Fruit fly (Drosophila melanogaster) whole organism, embryonic: Measurements from ENCODE around the gene CG34260.

Source experiments
- Antp ChIP-seq: fragments of 200-800 bp; sonication (Bioruptor generic); optimal IDR thresholded peaks from 3 replicates; lab custom pipeline; 2016; ENCODE audit warnings: missing biosample characterization, missing genetic modification characterization
- Atf6 ChIP-seq: fragments of 200-800 bp; sonication (Bioruptor generic); IDR thresholded peaks from 2 replicates; pipeline ENCODE4 v1.3.6; 2022; ENCODE audit warnings: missing biosample characterization, missing genetic modification characterization
- BEAF-32 ChIP-seq: fragments of 200-800 bp; sonication (Bioruptor generic); optimal IDR thresholded peaks from 3 replicates; lab custom pipeline; 2017; ENCODE audit warnings: missing biosample characterization, missing genetic modification characterization, mild to moderate bottlenecking, moderate library complexity, missing genetic modification reagents
- C15 ChIP-seq: fragments of 200-800 bp; sonication (Bioruptor generic); IDR thresholded peaks from 3 replicates; pipeline ENCODE4 v1.3.6; 2022; ENCODE audit warnings: missing biosample characterization, missing genetic modification characterization
- CG10267 ChIP-seq: fragments of 200-800 bp; sonication (Bioruptor generic); optimal IDR thresholded peaks from 2 replicates; lab custom pipeline; 2018; ENCODE audit warnings: missing biosample characterization, mild to moderate bottlenecking, missing genetic modification characterization, moderate library complexity
- CG13624 ChIP-seq: fragments of 200-800 bp; sonication (Bioruptor generic); optimal IDR thresholded peaks from 2 replicates; lab custom pipeline; 2016; ENCODE audit warnings: missing biosample characterization, missing genetic modification characterization
- CG14014 ChIP-seq: fragments of 200-800 bp; sonication (Bioruptor generic); IDR thresholded peaks from 2 replicates; pipeline ENCODE4 v1.3.6; 2022; ENCODE audit warnings: missing biosample characterization, missing genetic modification characterization
- CG15479 ChIP-seq: fragments of 200-800 bp; sonication (Bioruptor generic); optimal IDR thresholded peaks from 3 replicates; lab custom pipeline; 2019; ENCODE audit warnings: missing biosample characterization, mild to moderate bottlenecking, missing genetic modification characterization, moderate library complexity
- CG17568 ChIP-seq: fragments of 200-800 bp; sonication (Bioruptor generic); optimal IDR thresholded peaks from 2 replicates; lab custom pipeline; 2018; ENCODE audit warnings: missing biosample characterization, mild to moderate bottlenecking, missing genetic modification characterization, moderate library complexity
- CG18619 ChIP-seq: fragments of 200-800 bp; sonication (Bioruptor generic); optimal IDR thresholded peaks from 3 replicates; lab custom pipeline; 2017; ENCODE audit warnings: missing biosample characterization, mild to moderate bottlenecking, missing genetic modification characterization
- CG2678 ChIP-seq: fragments of 200-800 bp; sonication (Bioruptor generic); optimal IDR thresholded peaks from 3 replicates; lab custom pipeline; 2019; ENCODE audit warnings: missing biosample characterization, mild to moderate bottlenecking, missing genetic modification characterization, moderate library complexity
- CG3065 ChIP-seq: fragments of 200-800 bp; sonication (Bioruptor generic); optimal IDR thresholded peaks from 2 replicates; lab custom pipeline; 2016; ENCODE audit warnings: missing biosample characterization, missing genetic modification characterization
- CG6272 ChIP-seq: fragments of 200-800 bp; sonication (Bioruptor generic); IDR thresholded peaks from 2 replicates; pipeline ENCODE4 v1.3.6; 2022; ENCODE audit warnings: missing biosample characterization, missing genetic modification characterization
- CG7987 ChIP-seq: fragments of 200-800 bp; sonication (Bioruptor generic); optimal IDR thresholded peaks from 2 replicates; lab custom pipeline; 2018; ENCODE audit warnings: missing biosample characterization, mild to moderate bottlenecking, missing genetic modification characterization, moderate library complexity
- CG8924 ChIP-seq: fragments of 200-800 bp; optimal IDR thresholded peaks from 3 replicates; lab custom pipeline; 2019; ENCODE audit warnings: missing biosample characterization, mild to moderate bottlenecking, missing genetic modification characterization, moderate library complexity
- D19B ChIP-seq: fragments of 200-800 bp; sonication (Bioruptor generic); optimal IDR thresholded peaks from 2 replicates; lab custom pipeline; 2017; ENCODE audit warnings: missing biosample characterization, mild to moderate bottlenecking, missing genetic modification characterization
- Dbx ChIP-seq: fragments of 200-800 bp; sonication (Bioruptor generic); IDR thresholded peaks from 3 replicates; pipeline ENCODE4 v1.3.6; 2022; ENCODE audit warnings: missing biosample characterization, missing genetic modification characterization
- Dip2 ChIP-seq: fragments of 200-800 bp; sonication (Bioruptor generic); IDR thresholded peaks from 2 replicates; pipeline ENCODE4 v1.3.6; 2022; ENCODE audit warnings: missing biosample characterization, missing genetic modification characterization
- Fer2 ChIP-seq: fragments of 200-800 bp; sonication (Bioruptor generic); optimal IDR thresholded peaks from 2 replicates; lab custom pipeline; 2018; ENCODE audit warnings: missing biosample characterization, mild to moderate bottlenecking, missing genetic modification characterization, moderate library complexity
- HmgZ ChIP-seq: fragments of 200-800 bp; sonication (Bioruptor generic); optimal IDR thresholded peaks from 2 replicates; lab custom pipeline; 2018; ENCODE audit warnings: missing biosample characterization, mild to moderate bottlenecking, missing genetic modification characterization
- Jarid2 ChIP-seq: fragments of 200-800 bp; sonication (Bioruptor generic); optimal IDR thresholded peaks from 3 replicates; lab custom pipeline; 2017; ENCODE audit warnings: mild to moderate bottlenecking, missing biosample characterization, missing genetic modification reagents, missing genetic modification characterization
- Kr ChIP-seq: fragments of 200-800 bp; sonication (Bioruptor generic); optimal IDR thresholded peaks from 2 replicates; lab custom pipeline; 2017; ENCODE audit warnings: missing biosample characterization, mild to moderate bottlenecking, missing genetic modification characterization
- Med ChIP-seq: fragments of 200-800 bp; sonication (Bioruptor generic); peaks from one replicate; lab custom pipeline; 2016; ENCODE audit warnings: missing biosample characterization, missing genetic modification characterization, mild to moderate bottlenecking, inconsistent platforms, moderate library complexity
- NK7.1 ChIP-seq: fragments of 200-800 bp; sonication (Bioruptor generic); optimal IDR thresholded peaks from 3 replicates; lab custom pipeline; 2016; ENCODE audit warnings: missing biosample characterization, missing genetic modification characterization
- Nf-YA ChIP-seq: fragments of 200-800 bp; sonication (Bioruptor generic); IDR thresholded peaks from 2 replicates; pipeline ENCODE4 v1.3.6; 2022; ENCODE audit warnings: missing biosample characterization, missing genetic modification characterization
- Optix ChIP-seq: fragments of 200-800 bp; sonication (Bioruptor generic); IDR thresholded peaks from 3 replicates; pipeline ENCODE4 v1.3.6; 2022; ENCODE audit warnings: missing biosample characterization, missing genetic modification characterization
- Tbp ChIP-seq: fragments of >200 bp; optimal IDR thresholded peaks from 2 replicates; lab custom pipeline; 2018; ENCODE audit warnings: missing biosample characterization, missing genetic modification characterization
- Xbp1 ChIP-seq: fragments of 200-800 bp; sonication (Bioruptor generic); optimal IDR thresholded peaks from 3 replicates; lab custom pipeline; 2016; ENCODE audit warnings: missing biosample characterization, mild to moderate bottlenecking, missing genetic modification characterization
- bcd ChIP-seq: fragments of 200-800 bp; sonication (Bioruptor generic); optimal IDR thresholded peaks from 2 replicates; lab custom pipeline; 2017; ENCODE audit warnings: missing biosample characterization, mild to moderate bottlenecking, missing genetic modification characterization
- bowl ChIP-seq: fragments of 200-800 bp; sonication (Bioruptor generic); IDR thresholded peaks from 2 replicates; pipeline ENCODE4 v1.3.6; 2022; ENCODE audit warnings: missing biosample characterization, missing genetic modification characterization
- bsh ChIP-seq, 2 experiments: fragments of 200-800 bp; sonication (Bioruptor generic); optimal IDR thresholded peaks; 2 replicates each; lab custom pipeline; 2017 to 2018; ENCODE audit warnings: mild to moderate bottlenecking in 2 of 2, missing biosample characterization in 2 of 2, missing genetic modification characterization in 2 of 2, moderate library complexity in 1 of 2
- btn ChIP-seq: fragments of 200-800 bp; sonication (Bioruptor generic); optimal IDR thresholded peaks from 2 replicates; lab custom pipeline; 2016; ENCODE audit warnings: missing biosample characterization, missing genetic modification characterization
- dati ChIP-seq: fragments of 200-800 bp; sonication (Bioruptor generic); IDR thresholded peaks from 2 replicates; pipeline ENCODE4 v1.3.6; 2022; ENCODE audit warnings: missing biosample characterization, missing genetic modification characterization
- dmrt99B ChIP-seq: fragments of 200-800 bp; sonication (Bioruptor generic); optimal IDR thresholded peaks from 2 replicates; lab custom pipeline; 2018; ENCODE audit warnings: missing biosample characterization, mild to moderate bottlenecking, missing genetic modification characterization, moderate library complexity
- emc ChIP-seq: fragments of 200-800 bp; sonication (Bioruptor generic); optimal IDR thresholded peaks from 2 replicates; lab custom pipeline; 2016; ENCODE audit warnings: missing biosample characterization, missing genetic modification characterization
- eyg ChIP-seq: fragments of 200-800 bp; sonication (Bioruptor generic); optimal IDR thresholded peaks from 3 replicates; lab custom pipeline; 2016; ENCODE audit warnings: missing biosample characterization, missing genetic modification characterization
- fd102C ChIP-seq: fragments of 200-800 bp; sonication (Bioruptor generic); optimal IDR thresholded peaks from 2 replicates; lab custom pipeline; 2018; ENCODE audit warnings: missing biosample characterization, mild to moderate bottlenecking, missing genetic modification characterization, moderate library complexity
- fd3F ChIP-seq: fragments of 200-800 bp; sonication (Bioruptor generic); optimal IDR thresholded peaks from 2 replicates; lab custom pipeline; 2018; ENCODE audit warnings: missing biosample characterization, mild to moderate bottlenecking, missing genetic modification characterization, moderate library complexity
- gce ChIP-seq: fragments of 200-800 bp; sonication (Bioruptor generic); IDR thresholded peaks from 3 replicates; pipeline ENCODE4 v1.3.6; 2022; ENCODE audit warnings: missing biosample characterization, missing genetic modification characterization
- ham ChIP-seq: fragments of 200-800 bp; sonication (Bioruptor generic); IDR thresholded peaks from 2 replicates; pipeline ENCODE4 v1.3.6; 2022; ENCODE audit warnings: missing biosample characterization, missing genetic modification characterization
- ken ChIP-seq: fragments of 200-800 bp; sonication (Bioruptor generic); IDR thresholded peaks from 3 replicates; pipeline ENCODE4 v1.3.6; 2022; ENCODE audit warnings: missing biosample characterization, missing genetic modification characterization
- nmo ChIP-seq: fragments of 200-800 bp; sonication (Bioruptor generic); optimal IDR thresholded peaks from 2 replicates; lab custom pipeline; 2018; ENCODE audit warnings: missing biosample characterization, mild to moderate bottlenecking, missing genetic modification characterization, moderate library complexity
- nom ChIP-seq: fragments of 200-800 bp; sonication (Bioruptor generic); optimal IDR thresholded peaks from 2 replicates; lab custom pipeline; 2017; ENCODE audit warnings: missing biosample characterization, missing genetic modification characterization, mild to moderate bottlenecking, moderate library complexity, missing genetic modification reagents
- oc ChIP-seq: fragments of 200-800 bp; sonication (Bioruptor generic); optimal IDR thresholded peaks from 2 replicates; lab custom pipeline; 2018; ENCODE audit warnings: missing biosample characterization, mild to moderate bottlenecking, missing genetic modification characterization, moderate library complexity
- org-1 ChIP-seq: fragments of 200-800 bp; sonication (Bioruptor generic); optimal IDR thresholded peaks from 2 replicates; lab custom pipeline; 2017; ENCODE audit warnings: missing biosample characterization, missing genetic modification characterization
- otp ChIP-seq: fragments of 200-800 bp; sonication (Bioruptor generic); IDR thresholded peaks from 3 replicates; pipeline ENCODE4, ENCODE4 v1.3.6; 2022; ENCODE audit warnings: missing biosample characterization, missing genetic modification characterization
- scrt ChIP-seq: fragments of 200-800 bp; sonication (Bioruptor generic); optimal IDR thresholded peaks from 2 replicates; lab custom pipeline; 2018; ENCODE audit warnings: missing biosample characterization, mild to moderate bottlenecking, missing genetic modification characterization, moderate library complexity
- sens-2 ChIP-seq: fragments of 200-800 bp; sonication (Bioruptor generic); IDR thresholded peaks from 2 replicates; pipeline ENCODE4 v1.3.6; 2022; ENCODE audit warnings: missing biosample characterization, missing genetic modification characterization
- ttk ChIP-seq: fragments of 200-800 bp; sonication (Bioruptor generic); IDR thresholded peaks from 2 replicates; pipeline ENCODE4 v2.1.2; 2022; ENCODE audit warnings: missing biosample characterization, missing genetic modification characterization
- wdn ChIP-seq: fragments of 200-800 bp; sonication (Bioruptor generic); IDR thresholded peaks from 2 replicates; pipeline ENCODE4 v1.3.6; 2022; ENCODE audit warnings: missing biosample characterization, missing genetic modification characterization

CG34260 gene

DNA sequence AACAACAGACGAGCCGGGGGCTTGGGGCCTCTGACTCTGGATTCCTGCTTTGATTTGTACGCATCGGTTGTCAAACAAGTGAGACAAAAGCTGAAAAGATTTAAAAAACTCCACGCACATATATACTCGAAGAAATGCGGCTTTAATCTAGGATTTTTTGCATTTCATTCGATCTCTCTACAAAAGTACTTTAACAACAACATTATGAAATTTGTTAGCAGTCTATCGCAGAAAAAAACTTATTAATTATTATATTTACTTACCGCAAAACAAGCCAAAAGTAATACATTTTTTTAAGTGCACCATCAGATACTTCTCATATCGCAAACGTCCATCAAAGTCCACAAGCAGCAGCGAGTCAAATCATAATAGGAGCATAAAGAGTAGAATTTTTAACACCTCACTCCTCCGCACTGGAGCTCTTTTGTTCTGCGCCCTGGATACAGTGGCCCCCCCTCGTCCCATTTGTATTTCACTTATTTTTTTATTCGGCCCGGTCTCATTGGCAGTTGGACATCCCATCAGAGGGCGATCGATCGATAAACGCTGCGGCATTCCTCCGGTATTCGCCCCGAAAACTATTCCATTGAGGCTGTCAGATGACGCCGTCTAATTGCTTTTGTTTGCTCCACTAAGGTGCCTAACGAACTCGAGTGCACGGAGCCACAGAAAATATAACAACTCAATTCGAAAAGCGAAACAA lies 3.3 kb upstream of the CG34260 start (continued):
- TF ChIP-seq Kr (GFP tag; lab: Kevin White, UChicago) (no peak), CG15479 (GFP tag; lab: Kevin White, UChicago) (no peak), Antp (GFP tag; lab: Kevin White, UChicago) (no peak), C15 (GFP tag; lab: Robert Waterston, UW) (no peak), emc (GFP tag; lab: Kevin White, UChicago) (no peak), Dbx (GFP tag; lab: Robert Waterston, UW) (no peak), Tbp (GFP tag; lab: Kevin White, UChicago) (no peak), bcd (GFP tag; lab: Kevin White, UChicago) (peak; percentile 31), CG17568 (peak; percentile 21), Nf-YA (no peak), sens-2 (GFP tag; lab: Robert Waterston, UW) (no peak), btn (GFP tag; lab: Kevin White, UChicago) (no peak), org-1 (GFP tag; lab: Kevin White, UChicago) (no peak), Optix (GFP tag; lab: Robert Waterston, UW) (no peak), Med (peak; percentile 42), NK7.1 (no peak), Xbp1 (GFP tag; lab: Kevin White, UChicago) (peak; percentile 43), Dip2 (GFP tag; lab: Robert Waterston, UW) (no peak), fd102C (GFP tag; lab: Kevin White, UChicago) (no peak), nom (GFP tag; lab: Kevin White, UChicago) (no peak), dmrt99B (tag; lab: Kevin White, UChicago) (peak; percentile 67), D19B (GFP tag; lab: Kevin White, UChicago) (no peak), CG2678 (peak; percentile 54), scrt (GFP tag; lab: Kevin White, UChicago) (no peak), CG14014 (0 out of 2 replicates have a peak, but pooled peaks have one; percentile 50), bsh (GFP tag; optimal IDR thresholded peaks at IDR 0.05; lab: Kevin White, UChicago) (peak in 1 of 2 experiments; percentile 64), Jarid2 (GFP tag; lab: Kevin White, UChicago) (peak; percentile 12), BEAF-32 (GFP tag; lab: Kevin White, UChicago) (no peak), Fer2 (tag; lab: Kevin White, UChicago) (no peak), ham (GFP tag; lab: Robert Waterston, UW) (no peak), HmgZ (tag; lab: Kevin White, UChicago) (no peak), wdn (GFP tag; lab: Robert Waterston, UW) (no peak), ken (GFP tag; lab: Robert Waterston, UW) (no peak), fd3F (GFP tag; lab: Kevin White, UChicago) (no peak), oc (tag; lab: Kevin White, UChicago) (peak; percentile 44), otp (GFP tag; lab: Robert Waterston, UW) (0 out of 3 replicates have a peak, but pooled peaks have one; percentile 35), nmo (GFP tag; lab: Kevin White, UChicago) (peak; percentile 51), gce (no peak), bowl (no peak), Atf6 (GFP tag; lab: Robert Waterston, UW) (0 out of 2 replicates have a peak, but pooled peaks have one; percentile 15), CG13624 (GFP tag; lab: Kevin White, UChicago) (no peak), CG18619 (GFP tag; lab: Kevin White, UChicago) (no peak), CG6272 (GFP tag; lab: Robert Waterston, UW) (no peak), CG8924 (tag; lab: Kevin White, UChicago) (peak; percentile 33), eyg (GFP tag; lab: Kevin White, UChicago) (no peak), ttk (GFP tag; lab: Robert Waterston, UW) (0 out of 2 replicates have a peak, but pooled peaks have one; percentile 22), CG10267 (tag; lab: Kevin White, UChicago) (peak; percentile 52), CG3065 (GFP tag; lab: Kevin White, UChicago) (no peak), CG7987 (GFP tag; lab: Kevin White, UChicago) (no peak), dati (GFP tag; lab: Robert Waterston, UW) (no peak)
